ENCODE assay signal across 2 fruit fly cellular contexts in the genomic region with DNA sequence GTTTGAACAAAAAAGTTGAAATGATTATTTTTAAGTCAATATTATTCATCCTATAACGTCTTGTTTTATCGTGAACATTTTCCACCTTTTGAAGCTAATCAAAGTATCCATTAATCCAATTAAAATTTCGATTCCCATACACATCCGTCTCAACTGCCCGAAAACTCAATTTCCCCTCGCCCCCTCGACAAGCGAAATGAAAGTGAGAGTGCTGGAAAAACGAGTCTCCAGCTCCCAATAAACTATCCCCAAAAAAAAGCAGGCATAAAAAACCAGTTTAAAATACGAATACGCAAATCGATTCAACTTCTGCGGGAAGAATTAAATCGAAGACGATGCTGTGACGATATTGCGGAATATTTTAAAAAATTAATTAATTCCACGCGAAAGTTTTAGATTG.
TF ChIP-seq lines count a peak whose summit lies in the region.

No protein-coding gene starts in this region.

- no peak for TF ChIP-seq CTCF in whole organism, embryonic (GFP tag; optimal IDR thresholded peaks at IDR 0.05; lab: Kevin White, UChicago)

TF ChIP-seq in whole organism, embryonic, 481 proteins besides CTCF, POLR2A, EP300 and RAD21:
- TF ChIP-seq Blimp-1 (GFP tag; optimal IDR thresholded peaks at IDR 0.05; lab: Kevin White, UChicago): peak; percentile 96
- no peak for TF ChIP-seq CHES-1-like (GFP tag; optimal IDR thresholded peaks at IDR 0.05; lab: Kevin White, UChicago)

TF ChIP-seq in whole organism, prepupa, 60 proteins besides CTCF, POLR2A, EP300 and RAD21:
- TF ChIP-seq CG34406 (GFP tag; optimal IDR thresholded peaks at IDR 0.05; lab: Kevin White, UChicago) (no peak), Blimp-1 (GFP tag; optimal IDR thresholded peaks at IDR 0.05; lab: Kevin White, UChicago) (peak; percentile 68), CG6854 (GFP tag; optimal IDR thresholded peaks at IDR 0.05; lab: Kevin White, UChicago) (no peak)
TF ChIP-seq in whole organism, prepupa: peak in this region for 1.
